Fruit fly (Drosophila melanogaster): Measurements from ENCODE around the gene CG14543.

Gene CG14543

DNA sequence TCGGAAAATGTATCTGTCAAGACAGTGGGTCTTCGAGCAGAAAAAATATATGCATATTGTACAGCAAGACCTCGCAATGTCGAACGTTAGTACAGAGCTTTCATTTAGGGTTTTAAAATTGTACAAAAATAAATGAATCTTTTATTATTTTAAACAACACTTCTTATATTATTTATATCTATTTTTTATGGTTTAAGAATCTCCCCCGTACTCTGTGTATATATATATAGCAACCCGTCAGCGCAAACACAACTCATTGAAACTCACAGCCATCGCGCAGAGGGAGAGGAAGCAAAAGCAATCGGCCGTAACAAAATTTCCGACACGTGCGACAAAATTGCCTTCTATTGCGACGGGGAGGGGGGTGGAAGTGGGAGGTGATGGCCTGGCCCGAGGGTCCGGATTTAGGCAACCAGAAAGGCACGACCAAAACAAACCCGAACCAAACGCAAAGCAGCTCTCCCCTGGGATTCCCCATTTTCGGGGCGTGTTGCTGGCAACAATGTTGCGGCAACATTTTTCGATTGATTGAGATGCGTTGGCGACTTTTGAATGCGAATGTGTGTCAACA is 49.6 kb downstream of the CG14543 start (continued):
- no peak for TF ChIP-seq Tbp (GFP tag; optimal IDR thresholded peaks at IDR 0.05)
- TF ChIP-seq ssp (GFP tag; IDR thresholded peaks at IDR 0.05) = peak; percentile 33; the same call in 1 of the 2 replicates
- no peak for TF ChIP-seq dm (GFP tag; optimal IDR thresholded peaks at IDR 0.05)
- no peak for TF ChIP-seq HLH54F (GFP tag; optimal IDR thresholded peaks at IDR 0.05)
- TF ChIP-seq ato (GFP tag; IDR thresholded peaks at IDR 0.05; ENCODE audit: partially characterized antibody) = no peak
- 0 out of 2 replicates have a peak, but pooled peaks have one; percentile 10 for TF ChIP-seq Doc2 (GFP tag; IDR thresholded peaks at IDR 0.05)
- TF ChIP-seq CG16863 (GFP tag; optimal IDR thresholded peaks at IDR 0.05) = no peak
- peak; percentile 93 for TF ChIP-seq abd-A (tag; optimal IDR thresholded peaks at IDR 0.05)
- TF ChIP-seq sob (GFP tag; IDR thresholded peaks at IDR 0.05) = peak; percentile 77
- TF ChIP-seq lbe (GFP tag; optimal IDR thresholded peaks at IDR 0.05) = no peak
- no peak for TF ChIP-seq slou (GFP tag; optimal IDR thresholded peaks at IDR 0.05)
- TF ChIP-seq br (optimal IDR thresholded peaks at IDR 0.05) = no peak
- TF ChIP-seq fu2 (GFP tag; optimal IDR thresholded peaks at IDR 0.05) = no peak
- TF ChIP-seq Gsc (GFP tag; IDR thresholded peaks at IDR 0.05) = no peak; the same call in 1 of the 2 replicates
- peak; percentile 73 for TF ChIP-seq CG11696 (GFP tag; IDR thresholded peaks at IDR 0.05)
- TF ChIP-seq Gug (GFP tag; IDR thresholded peaks at IDR 0.05) = peak; percentile 56; the same call in 2 of the 4 replicates
- TF ChIP-seq stc (GFP tag; IDR thresholded peaks at IDR 0.05) = peak; percentile 74
- TF ChIP-seq Ets65A (GFP tag) = no peak
- TF ChIP-seq CG1529 (GFP tag; optimal IDR thresholded peaks at IDR 0.05) = no peak
- peak; percentile 71 for TF ChIP-seq CG6813 (GFP tag; optimal IDR thresholded peaks at IDR 0.05)
- TF ChIP-seq fd96Cb (tag; optimal IDR thresholded peaks at IDR 0.05) = peak; percentile 44
- TF ChIP-seq Xbp1 (GFP tag; optimal IDR thresholded peaks at IDR 0.05) = peak; percentile 43
- no peak for TF ChIP-seq bigmax (GFP tag; optimal IDR thresholded peaks at IDR 0.05)
- TF ChIP-seq kah (GFP tag; optimal IDR thresholded peaks at IDR 0.05) = no peak
- no peak for TF ChIP-seq CG17802 (tag; optimal IDR thresholded peaks at IDR 0.05)
- no peak for TF ChIP-seq her (GFP tag; optimal IDR thresholded peaks at IDR 0.05)
- TF ChIP-seq Atf-2 (GFP tag; optimal IDR thresholded peaks at IDR 0.05) = no peak
- no peak for TF ChIP-seq Hsf (GFP tag; optimal IDR thresholded peaks at IDR 0.05)
- TF ChIP-seq CG4282 (GFP tag; optimal IDR thresholded peaks at IDR 0.05) = no peak
- TF ChIP-seq hkb (optimal IDR thresholded peaks at IDR 0.05) = no peak
- peak; percentile 76 for TF ChIP-seq hkb (GFP tag; IDR thresholded peaks at IDR 0.05)
- TF ChIP-seq Sox102F (GFP tag; optimal IDR thresholded peaks at IDR 0.05) = peak; percentile 62
- TF ChIP-seq wor (GFP tag; IDR thresholded peaks at IDR 0.05) = no peak
- no peak for TF ChIP-seq wek (GFP tag; optimal IDR thresholded peaks at IDR 0.05)
- no peak for TF ChIP-seq dimm (GFP tag; IDR thresholded peaks at IDR 0.05)
- no peak for TF ChIP-seq otp (GFP tag; IDR thresholded peaks at IDR 0.05)
- TF ChIP-seq caup (GFP tag; optimal IDR thresholded peaks at IDR 0.05; ENCODE audit: severe bottlenecking) = peak; percentile 68
- TF ChIP-seq cas (GFP tag; IDR thresholded peaks at IDR 0.05) = peak; percentile 38; the same call in 1 of the 2 replicates
- TF ChIP-seq Aef1 (GFP tag; IDR thresholded peaks at IDR 0.05) = peak; percentile 80
- peak; percentile 65; the same call in 1 of the 3 replicates for TF ChIP-seq ken (GFP tag; IDR thresholded peaks at IDR 0.05)
- TF ChIP-seq Hand (GFP tag; optimal IDR thresholded peaks at IDR 0.05) = no peak
- TF ChIP-seq Bgb (GFP tag; IDR thresholded peaks at IDR 0.05; ENCODE audit: partially characterized antibody) = no peak
- TF ChIP-seq CG7786 (GFP tag; optimal IDR thresholded peaks at IDR 0.05) = no peak
- TF ChIP-seq unc-4 (GFP tag; IDR thresholded peaks at IDR 0.05; ENCODE audit: partially characterized antibody) = no peak
- peak; percentile 75 for TF ChIP-seq dmrt99B (tag; optimal IDR thresholded peaks at IDR 0.05)
- TF ChIP-seq CG4730 (GFP tag; IDR thresholded peaks at IDR 0.05) = peak; percentile 62
- TF ChIP-seq fd64A (GFP tag; optimal IDR thresholded peaks at IDR 0.05) = no peak
- TF ChIP-seq Side (GFP tag; optimal IDR thresholded peaks at IDR 0.05) = no peak
- peak; percentile 21 for TF ChIP-seq CG8388 (GFP tag; optimal IDR thresholded peaks at IDR 0.05)
- TF ChIP-seq CG10366 (GFP tag; IDR thresholded peaks at IDR 0.05) = peak; percentile 83
- TF ChIP-seq CG15514 (GFP tag; optimal IDR thresholded peaks at IDR 0.05) = peak; percentile 55
- peak; percentile 80 for TF ChIP-seq Drgx (GFP tag; IDR thresholded peaks at IDR 0.05)
